Fruit fly (Drosophila melanogaster): ENCODE measurements around the gene mIF2.

The mIF2 gene

DNA sequence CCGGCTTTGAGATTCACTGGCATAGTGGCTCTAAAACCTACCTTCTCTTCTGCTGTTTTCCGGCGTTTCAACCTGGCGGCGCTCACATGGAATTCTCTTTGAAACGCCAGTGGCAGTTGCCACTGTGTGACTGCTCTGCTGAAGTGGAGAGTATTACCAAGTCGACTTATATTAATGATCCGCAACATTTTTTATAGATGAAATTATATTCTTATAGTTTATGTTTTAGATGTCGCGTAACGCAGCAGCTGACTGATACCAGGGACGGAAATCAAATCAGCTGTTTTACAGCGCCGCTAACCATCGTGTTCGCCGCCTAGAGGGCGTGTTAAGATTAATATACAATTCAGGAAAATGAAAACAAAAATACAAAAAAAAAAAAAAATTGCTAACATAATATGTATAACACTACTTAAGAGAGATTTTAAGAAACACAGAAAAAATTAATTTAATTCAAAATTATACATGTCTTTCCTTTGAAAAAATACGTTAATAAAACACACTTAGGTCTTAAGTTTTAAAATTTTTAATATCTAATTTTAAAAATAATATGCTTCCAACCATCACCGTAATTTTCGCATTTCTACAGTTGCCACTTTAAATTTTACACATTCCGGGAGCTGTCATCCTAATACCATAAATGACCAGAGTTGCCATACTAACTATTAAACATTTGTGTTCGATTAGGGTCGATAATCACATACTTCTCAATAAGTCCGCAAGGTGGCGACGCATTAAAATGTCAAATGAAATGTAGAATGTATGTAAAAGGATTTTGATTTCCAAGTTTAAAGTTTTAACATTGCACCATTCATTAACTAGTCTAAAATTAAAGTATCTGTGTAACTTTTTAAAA is at the start of gene mIF2 (continued):
- TF ChIP-seq gem (tag; optimal IDR thresholded peaks at IDR 0.05) (peak; percentile 38), CG17568 (GFP tag; optimal IDR thresholded peaks at IDR 0.05) (no peak), pnt (GFP tag; optimal IDR thresholded peaks at IDR 0.05) (no peak), Dref (GFP tag; IDR thresholded peaks at IDR 0.05) (peak; percentile 60), bab2 (GFP tag; optimal IDR thresholded peaks at IDR 0.05) (peak; percentile 1), pho (GFP tag; optimal IDR thresholded peaks at IDR 0.05) (no peak), CG10366 (GFP tag; IDR thresholded peaks at IDR 0.05) (peak; percentile 32; the same call in 1 of the 2 replicates), prd (optimal IDR thresholded peaks at IDR 0.05) (no peak), prd (GFP tag; IDR thresholded peaks at IDR 0.05) (peak; percentile 33; the same call in 1 of the 3 replicates), sd (tag; optimal IDR thresholded peaks at IDR 0.05) (peak; percentile 84), nmo (GFP tag; optimal IDR thresholded peaks at IDR 0.05) (peak; percentile 26), CoRest (tag; optimal IDR thresholded peaks at IDR 0.05) (peak; percentile 27), sqz (GFP tag; optimal IDR thresholded peaks at IDR 0.05) (peak; percentile 62), dmrt11E (tag; optimal IDR thresholded peaks at IDR 0.05) (peak; percentile 13), zfh2 (GFP tag; optimal IDR thresholded peaks at IDR 0.05) (peak; percentile 7), BEAF-32 (GFP tag; optimal IDR thresholded peaks at IDR 0.05) (peak; percentile 20), CG2129 (GFP tag; IDR thresholded peaks at IDR 0.05; ENCODE audit: partially characterized antibody) (no peak), Sry-δ (GFP tag; optimal IDR thresholded peaks at IDR 0.05) (peak; percentile 27), CG12391 (tag; optimal IDR thresholded peaks at IDR 0.05) (peak; percentile 59), Ets65A (GFP tag) (peak; percentile 85), CG8290 (GFP tag; optimal IDR thresholded peaks at IDR 0.05) (peak; percentile 33), CG8290 (tag; optimal IDR thresholded peaks at IDR 0.05) (peak in 1 of 2 experiments; percentile 61), Dp (GFP tag; optimal IDR thresholded peaks at IDR 0.05) (peak; percentile 8), abd-A (tag; optimal IDR thresholded peaks at IDR 0.05) (peak; percentile 51), lola (GFP tag; optimal IDR thresholded peaks at IDR 0.05) (peak in 1 of 3 experiments; percentile 23), CG1603 (tag; optimal IDR thresholded peaks at IDR 0.05) (peak; percentile 66), Abd-B (GFP tag; optimal IDR thresholded peaks at IDR 0.05) (peak; percentile 36), CG34422 (GFP tag; IDR thresholded peaks at IDR 0.05) (peak; percentile 68; the same call in 2 of the 3 replicates), nom (GFP tag; optimal IDR thresholded peaks at IDR 0.05) (peak; percentile 35), CG2712 (tag; optimal IDR thresholded peaks at IDR 0.05) (peak; percentile 31), Xbp1 (GFP tag; optimal IDR thresholded peaks at IDR 0.05) (peak; percentile 33), CG8924 (tag; optimal IDR thresholded peaks at IDR 0.05) (peak; percentile 18), CG33557 (GFP tag; optimal IDR thresholded peaks at IDR 0.05) (peak; percentile 2), unpg (GFP tag; optimal IDR thresholded peaks at IDR 0.05) (no peak), CG1529 (GFP tag; optimal IDR thresholded peaks at IDR 0.05) (no peak), Adf1 (GFP tag; IDR thresholded peaks at IDR 0.05) (no peak), CG33213 (GFP tag; optimal IDR thresholded peaks at IDR 0.05) (peak; percentile 7), CG2120 (GFP tag; optimal IDR thresholded peaks at IDR 0.05) (peak; percentile 8), tin (GFP tag; optimal IDR thresholded peaks at IDR 0.05) (peak; percentile 16), CG16813 (GFP tag; IDR thresholded peaks at IDR 0.05; ENCODE audit: partially characterized antibody) (peak; percentile 47; the same call in 2 of the 3 replicates), CG12942 (GFP tag; optimal IDR thresholded peaks at IDR 0.05) (peak; percentile 18), insv (GFP tag; optimal IDR thresholded peaks at IDR 0.05) (peak in 1 of 2 experiments; percentile 44), Sox102F (GFP tag; optimal IDR thresholded peaks at IDR 0.05) (peak; percentile 19), bsh (GFP tag; optimal IDR thresholded peaks at IDR 0.05) (peak in 1 of 2 experiments; percentile 27), stwl (tag; optimal IDR thresholded peaks at IDR 0.05) (peak; percentile 22), YL-1 (GFP tag; optimal IDR thresholded peaks at IDR 0.05) (peak; percentile 18), Med (GFP tag) (peak; percentile 76)

Measured in whole organism, embryonic.